Worm (Caenorhabditis elegans) whole organism, L1 larva: ENCODE data around the gene F54A3.6.

Experiments used
- aha-1 ChIP-seq: fragments of 150-350 bp; optimal IDR thresholded peaks from 2 replicates; lab custom pipeline; 2014; ENCODE audit warnings: missing biosample characterization, missing genetic modification characterization
- aly-2 ChIP-seq: fragments of 150-350 bp; optimal IDR thresholded peaks from 2 replicates; lab custom pipeline; 2014; ENCODE audit warnings: missing biosample characterization, missing genetic modification characterization
- ceh-63 ChIP-seq: fragments of 200-800 bp; sonication (Bioruptor generic); optimal IDR thresholded peaks from 2 replicates; lab custom pipeline; 2018; ENCODE audit warnings: mild to moderate bottlenecking, missing genetic modification characterization, missing compliant biosample characterization
- ceh-88 ChIP-seq: fragments of 200-800 bp; sonication (Bioruptor generic); IDR thresholded peaks from 2 replicates; pipeline ENCODE4 v1.3.6; 2022; ENCODE audit warnings: missing genetic modification characterization, missing compliant biosample characterization
- lin-39 ChIP-seq: fragments of 150-350 bp; optimal IDR thresholded peaks from 2 replicates; lab custom pipeline; 2014; ENCODE audit warnings: missing biosample characterization, missing genetic modification reagents, missing genetic modification characterization
- skn-1 ChIP-seq: fragments of 150-350 bp; optimal IDR thresholded peaks from 2 replicates; lab custom pipeline; 2014; ENCODE audit warnings: missing biosample characterization, missing genetic modification characterization
- snpc-4 ChIP-seq: fragments of 150-350 bp; optimal IDR thresholded peaks from 2 replicates; lab custom pipeline; 2014; ENCODE audit warnings: missing biosample characterization, missing genetic modification characterization
- sox-4 ChIP-seq: sonication (generic microtip); optimal IDR thresholded peaks from 2 replicates; lab custom pipeline; 2016; ENCODE audit warnings: missing genetic modification characterization, missing compliant biosample characterization
- tbx-2 ChIP-seq: sonication (generic microtip); optimal IDR thresholded peaks from 2 replicates; lab custom pipeline; 2016; ENCODE audit warnings: missing genetic modification characterization, missing compliant biosample characterization

DNA sequence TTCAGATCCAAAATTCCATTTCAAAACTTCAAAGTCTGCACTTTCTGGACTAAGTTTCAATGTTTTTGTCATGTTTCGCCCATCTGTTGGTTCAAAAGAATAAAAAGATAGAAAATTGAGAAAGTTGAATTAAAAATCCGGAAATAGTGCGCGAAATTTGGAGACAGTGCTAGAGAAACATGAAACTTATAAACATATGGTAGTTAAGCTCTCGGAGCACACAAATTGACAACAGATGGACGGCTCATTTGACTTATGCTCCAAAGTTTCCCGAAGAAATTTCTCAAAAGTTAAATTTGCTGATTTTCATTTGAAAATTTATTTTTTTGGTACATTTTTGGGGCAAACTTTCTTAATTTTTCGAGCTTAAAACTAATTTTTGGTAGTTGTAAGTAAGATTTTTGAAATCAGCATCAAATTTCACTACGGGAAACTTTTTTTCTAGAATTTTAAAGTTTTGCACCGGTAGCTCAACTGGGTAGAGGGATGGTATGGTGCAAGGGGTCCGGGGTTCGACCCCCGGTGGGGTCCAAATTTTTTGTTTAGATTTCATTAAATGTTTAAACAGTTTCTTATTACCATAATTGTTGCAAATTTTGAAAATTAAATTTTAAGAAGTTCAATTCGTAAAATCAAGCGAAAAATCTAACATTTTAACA lies 26.1 kb downstream of the F54A3.6 start:
- TF ChIP-seq tbx-2 (no peak), skn-1 (tag; lab: Kevin White, UChicago) (no peak), aly-2 (tag; lab: Kevin White, UChicago) (no peak), ceh-63 (GFP tag; lab: Kevin White, UChicago) (no peak), lin-39 (tag; lab: Kevin White, UChicago) (no peak), sox-4 (no peak), snpc-4 (no peak), aha-1 (tag; lab: Kevin White, UChicago) (no peak), ceh-88 (GFP tag; lab: Robert Waterston, UW) (no peak)
